Worm (Caenorhabditis elegans) whole organism, late embryonic: ENCODE results near the gene F45D3.1.

Experiments used
- C08G9.2 ChIP-seq: sonication (generic microtip); optimal IDR thresholded peaks from 2 replicates; lab custom pipeline; 2016; ENCODE audit warnings: mild to moderate bottlenecking, missing genetic modification characterization, moderate library complexity, missing compliant biosample characterization
- C38D4.7 ChIP-seq: fragments of 200-800 bp; sonication (Bioruptor generic); optimal IDR thresholded peaks from 2 replicates; lab custom pipeline; 2018; ENCODE audit warnings: mild to moderate bottlenecking, missing genetic modification characterization, moderate library complexity, missing compliant biosample characterization
- K02D7.2 ChIP-seq: sonication (generic microtip); optimal IDR thresholded peaks from 2 replicates; lab custom pipeline; 2017; ENCODE audit warnings: mild to moderate bottlenecking, missing genetic modification characterization, missing compliant biosample characterization
- K09A11.1 ChIP-seq: sonication (generic microtip); optimal IDR thresholded peaks from 2 replicates; lab custom pipeline; 2017; ENCODE audit warnings: antibody characterized with exemption, mild to moderate bottlenecking, missing genetic modification characterization, missing compliant biosample characterization; ENCODE audit not compliant: insufficient read depth
- T23F11.4 ChIP-seq: fragments of 200-800 bp; sonication (Bioruptor generic); optimal IDR thresholded peaks from 2 replicates; lab custom pipeline; 2018; ENCODE audit warnings: mild to moderate bottlenecking, missing genetic modification characterization, missing compliant biosample characterization
- Y22D7AL.16 ChIP-seq: sonication (generic microtip); optimal IDR thresholded peaks from 2 replicates; lab custom pipeline; 2016; ENCODE audit warnings: missing genetic modification characterization, missing compliant biosample characterization
- ahr-1 ChIP-seq: sonication (generic microtip); optimal IDR thresholded peaks from 2 replicates; lab custom pipeline; 2016; ENCODE audit warnings: missing genetic modification characterization, missing compliant biosample characterization
- ama-1 ChIP-seq: fragments of 150-350 bp; optimal IDR thresholded peaks from 2 replicates; lab custom pipeline; 2014
- ceh-14 ChIP-seq: sonication (generic microtip); optimal IDR thresholded peaks from 2 replicates; lab custom pipeline; 2016; ENCODE audit warnings: missing genotype, missing genetic modification characterization, missing compliant biosample characterization
- ceh-18 ChIP-seq: sonication (generic microtip); optimal IDR thresholded peaks from 2 replicates; lab custom pipeline; 2016; ENCODE audit warnings: missing genetic modification characterization, missing compliant biosample characterization
- ceh-30 ChIP-seq: fragments of 150-350 bp; optimal IDR thresholded peaks from 2 replicates; lab custom pipeline; 2014; ENCODE audit warnings: missing biosample characterization, missing genetic modification characterization
- ceh-34 ChIP-seq: sonication (generic microtip); optimal IDR thresholded peaks from 2 replicates; lab custom pipeline; 2016; ENCODE audit warnings: mild to moderate bottlenecking, missing genetic modification characterization, missing compliant biosample characterization
- ceh-45 ChIP-seq: fragments of 200-800 bp; sonication (Bioruptor generic); IDR thresholded peaks from 2 replicates; pipeline ENCODE4 v1.3.6; 2022; ENCODE audit warnings: missing genetic modification reagents, missing genetic modification characterization, missing compliant biosample characterization
- ceh-6 ChIP-seq: fragments of 200-800 bp; sonication (Bioruptor generic); optimal IDR thresholded peaks from 2 replicates; lab custom pipeline; 2018; ENCODE audit warnings: mild to moderate bottlenecking, missing genetic modification characterization, missing compliant biosample characterization
- elt-2 ChIP-seq: sonication (generic microtip); optimal IDR thresholded peaks from 2 replicates; lab custom pipeline; 2016; ENCODE audit warnings: missing genetic modification reagents, missing genetic modification characterization, missing compliant biosample characterization
- elt-4 ChIP-seq: sonication (generic microtip); optimal IDR thresholded peaks from 2 replicates; lab custom pipeline; 2016; ENCODE audit warnings: missing genetic modification characterization, missing compliant biosample characterization
- eyg-1 ChIP-seq: sonication (generic microtip); optimal IDR thresholded peaks from 2 replicates; lab custom pipeline; 2016; ENCODE audit warnings: missing genotype, missing genetic modification characterization, missing compliant biosample characterization
- fax-1 ChIP-seq: sonication (generic microtip); optimal IDR thresholded peaks from 2 replicates; lab custom pipeline; 2016; ENCODE audit warnings: missing genotype, missing genetic modification characterization, missing compliant biosample characterization
- gmeb-2 ChIP-seq: sonication (generic microtip); optimal IDR thresholded peaks from 2 replicates; lab custom pipeline; 2016; ENCODE audit warnings: missing genetic modification characterization, inconsistent platforms, missing compliant biosample characterization
- hlh-15 ChIP-seq: sonication (generic microtip); optimal IDR thresholded peaks from 2 replicates; lab custom pipeline; 2016; ENCODE audit warnings: missing genetic modification characterization, missing compliant biosample characterization
- hlh-30 ChIP-seq: sonication (generic microtip); optimal IDR thresholded peaks from 2 replicates; lab custom pipeline; 2017; ENCODE audit warnings: antibody characterized with exemption, missing genetic modification characterization, missing compliant biosample characterization; ENCODE audit not compliant: insufficient read depth
- lim-6 ChIP-seq: sonication (generic microtip); optimal IDR thresholded peaks from 2 replicates; lab custom pipeline; 2016; ENCODE audit warnings: missing genetic modification characterization, missing compliant biosample characterization
- lin-11 ChIP-seq: fragments of 200-800 bp; sonication (Bioruptor generic); optimal IDR thresholded peaks from 2 replicates; lab custom pipeline; 2018; ENCODE audit warnings: mild to moderate bottlenecking, missing genetic modification characterization, missing compliant biosample characterization
- nfya-1 ChIP-seq: sonication (generic microtip); optimal IDR thresholded peaks from 2 replicates; lab custom pipeline; 2017; ENCODE audit warnings: missing genetic modification characterization, mild to moderate bottlenecking, missing compliant biosample characterization, antibody characterized with exemption, moderate library complexity
- nhr-232 ChIP-seq: sonication (generic microtip); optimal IDR thresholded peaks from 2 replicates; lab custom pipeline; 2016; ENCODE audit warnings: missing genetic modification characterization, missing compliant biosample characterization
- npax-4 ChIP-seq: sonication (generic microtip); optimal IDR thresholded peaks from 2 replicates; lab custom pipeline; 2016; ENCODE audit warnings: missing genetic modification characterization, missing compliant biosample characterization
- pax-1 ChIP-seq: fragments of 150-350 bp; optimal IDR thresholded peaks from 2 replicates; lab custom pipeline; 2014; ENCODE audit warnings: missing biosample characterization, missing genetic modification characterization
- pqm-1 ChIP-seq: sonication (generic microtip); optimal IDR thresholded peaks from 2 replicates; lab custom pipeline; 2016; ENCODE audit warnings: missing genetic modification characterization, missing compliant biosample characterization
- pros-1 ChIP-seq: fragments of 150-350 bp; optimal IDR thresholded peaks from 2 replicates; lab custom pipeline; 2014; ENCODE audit warnings: missing biosample characterization, missing genetic modification reagents, missing genetic modification characterization
- ref-2 ChIP-seq: sonication (generic microtip); optimal IDR thresholded peaks from 2 replicates; lab custom pipeline; 2016; ENCODE audit warnings: missing genetic modification characterization, missing compliant biosample characterization
- sdc-2 ChIP-seq: sonication (generic microtip); optimal IDR thresholded peaks from 2 replicates; lab custom pipeline; 2016; ENCODE audit warnings: missing genotype, missing genetic modification characterization, missing compliant biosample characterization
- sox-2 ChIP-seq: fragments of 200-800 bp; sonication (Bioruptor generic); IDR thresholded peaks from 2 replicates; pipeline ENCODE4 v1.3.6; 2022; ENCODE audit warnings: missing genetic modification reagents, missing genetic modification characterization, missing compliant biosample characterization
- syd-9 ChIP-seq: sonication (generic microtip); optimal IDR thresholded peaks from 2 replicates; lab custom pipeline; 2016; ENCODE audit warnings: mild to moderate bottlenecking, missing genetic modification characterization, moderate library complexity, missing compliant biosample characterization
- tbx-7 ChIP-seq: sonication (generic microtip); optimal IDR thresholded peaks from 2 replicates; lab custom pipeline; 2016; ENCODE audit warnings: missing genotype, missing genetic modification characterization, missing compliant biosample characterization
- ttx-3 ChIP-seq: sonication (generic microtip); optimal IDR thresholded peaks from 2 replicates; lab custom pipeline; 2016; ENCODE audit warnings: missing genetic modification reagents, missing genetic modification characterization, missing compliant biosample characterization
- unc-42 ChIP-seq: sonication (generic microtip); optimal IDR thresholded peaks from 2 replicates; lab custom pipeline; 2016; ENCODE audit warnings: missing genotype, missing genetic modification characterization, missing compliant biosample characterization
- unc-55 ChIP-seq: sonication (generic microtip); optimal IDR thresholded peaks from 2 replicates; lab custom pipeline; 2017; ENCODE audit warnings: missing biosample characterization, missing genetic modification reagents, missing genetic modification characterization
- zip-5 ChIP-seq: sonication (generic microtip); optimal IDR thresholded peaks from 2 replicates; lab custom pipeline; 2016; ENCODE audit warnings: missing genetic modification characterization, missing compliant biosample characterization

Gene F45D3.1

ce11 chrV:12523356-12523755, 3.5 kb upstream of the F45D3.1 start:
- TF ChIP-seq unc-55 (GFP tag; lab: Kevin White, UChicago) (peak; percentile 79), hlh-30 (no peak), sox-2 (GFP tag; lab: Robert Waterston, UW) (no peak), lin-11 (tag; lab: Kevin White, UChicago) (no peak)

- TF ChIP-seq hlh-30 (no peak), pqm-1 (no peak), elt-2 (tag; lab: Kevin White, UChicago) (no peak), eyg-1 (tag; lab: Kevin White, UChicago) (no peak), ref-2 (tag; lab: Kevin White, UChicago) (no peak), tbx-7 (tag; lab: Kevin White, UChicago) (no peak), ceh-45 (no peak), sdc-2 (tag; lab: Kevin White, UChicago) (no peak), ceh-6 (GFP tag; lab: Kevin White, UChicago) (no peak), C08G9.2 (no peak), ahr-1 (tag; lab: Kevin White, UChicago) (no peak), syd-9 (no peak), elt-4 (tag; lab: Kevin White, UChicago) (no peak)
These were observed 1.3 kb upstream of the F45D3.1 start, which contains the start of gene dyf-4 for ce11 chrV:12525526-12525925. Gene dyf-4, minus strand, starts transcription at chrV:12525738.

DNA sequence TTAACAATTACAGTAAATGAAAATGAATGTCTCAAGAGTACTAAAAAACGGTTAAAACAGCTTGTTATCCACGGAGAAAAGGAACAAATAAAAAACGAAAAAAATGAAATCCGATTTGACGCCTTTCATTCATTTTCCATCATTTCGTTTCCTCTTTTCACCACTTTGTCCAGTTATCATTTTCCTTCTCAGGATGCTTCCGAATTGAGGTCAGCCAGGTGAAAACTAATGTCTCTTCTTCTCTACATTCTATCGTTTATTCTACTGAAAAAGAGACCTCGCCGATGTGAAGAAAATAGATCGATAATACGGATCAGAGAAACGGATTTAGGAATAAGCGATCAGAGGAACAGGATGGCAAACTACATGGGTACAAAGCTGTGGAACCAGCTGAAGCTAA, 734 bp upstream of the F45D3.1 start:
- TF ChIP-seq ttx-3 (tag; lab: Kevin White, UChicago) (no peak), hlh-15 (tag; lab: Kevin White, UChicago) (no peak), K09A11.1 (tag; lab: Kevin White, UChicago) (no peak), nhr-232 (tag; lab: Kevin White, UChicago) (no peak), ama-1 (no peak), C08G9.2 (no peak), T23F11.4 (GFP tag; lab: Kevin White, UChicago) (no peak), nfya-1 (no peak), zip-5 (no peak), eyg-1 (tag; lab: Kevin White, UChicago) (no peak), fax-1 (tag; lab: Kevin White, UChicago) (no peak), ceh-34 (tag; lab: Kevin White, UChicago) (no peak), ceh-30 (no peak), unc-42 (tag; lab: Kevin White, UChicago) (no peak), pax-1 (no peak), tbx-7 (tag; lab: Kevin White, UChicago) (no peak), K02D7.2 (tag; lab: Kevin White, UChicago) (no peak)

DNA sequence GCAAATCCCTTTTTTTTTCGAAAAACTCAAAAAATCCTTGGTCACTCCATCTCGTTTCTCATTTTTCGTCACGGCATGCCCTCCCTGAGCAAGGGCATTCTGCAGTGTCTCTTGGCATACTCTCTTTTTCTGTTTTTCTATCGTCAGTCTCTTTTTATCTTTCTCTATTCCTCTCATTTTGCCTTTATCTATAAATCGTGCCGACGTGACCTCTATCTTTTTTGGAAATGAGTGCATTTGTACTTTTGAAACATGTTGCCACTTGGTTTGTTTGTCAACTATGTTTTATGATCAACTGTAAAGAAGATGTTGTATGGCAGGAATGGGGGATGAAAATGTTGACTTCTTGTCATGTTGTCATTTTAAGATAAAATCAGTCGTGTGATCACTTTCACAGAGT, 2.1 kb downstream of the F45D3.1 start:
- TF ChIP-seq C38D4.7 (GFP tag; lab: Kevin White, UChicago) (no peak), nfya-1 (peak; percentile 1), elt-2 (tag; lab: Kevin White, UChicago) (peak; percentile 16), ceh-34 (tag; lab: Kevin White, UChicago) (no peak), Y22D7AL.16 (tag; lab: Kevin White, UChicago) (no peak), ceh-6 (GFP tag; lab: Kevin White, UChicago) (no peak)

DNA sequence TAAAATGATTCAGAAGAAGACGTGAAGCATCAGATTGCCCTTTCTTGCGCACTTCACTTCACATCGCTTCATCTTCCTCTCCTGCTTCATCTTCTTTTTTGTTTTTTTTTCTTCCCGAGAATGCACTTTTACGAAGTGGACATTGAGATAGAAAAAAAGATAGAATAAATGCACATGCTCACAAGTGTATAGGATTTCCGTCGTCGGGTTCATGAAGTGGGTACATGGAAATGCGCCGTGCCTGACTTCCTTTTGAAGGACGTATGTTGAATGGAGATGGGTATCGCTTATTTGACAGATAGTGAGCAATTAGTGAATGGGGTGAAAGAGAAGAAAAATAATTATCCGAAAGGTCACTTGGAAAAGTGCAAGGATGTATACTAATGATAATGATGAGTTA, 3.3 kb downstream of the F45D3.1 start:
- TF ChIP-seq elt-2 (tag; lab: Kevin White, UChicago) (no peak), pros-1 (no peak), tbx-7 (tag; lab: Kevin White, UChicago) (no peak), ceh-34 (tag; lab: Kevin White, UChicago) (no peak), lim-6 (tag; lab: Kevin White, UChicago) (no peak), ceh-14 (tag; lab: Kevin White, UChicago) (no peak), ceh-18 (tag; lab: Kevin White, UChicago) (no peak), hlh-15 (tag; lab: Kevin White, UChicago) (no peak), K09A11.1 (tag; lab: Kevin White, UChicago) (no peak), npax-4 (tag; lab: Kevin White, UChicago) (no peak), gmeb-2 (no peak), elt-4 (tag; lab: Kevin White, UChicago) (no peak)
